Worm (Caenorhabditis elegans): ENCODE results near the gene lon-3.
A peak's percentile ranks its signal among the peaks of the same experiment; 100 is the strongest.

lon-3 gene

ce11 chrV:12233425-12233824, 35.0 kb upstream of the lon-3 start:
- peak; percentile 7 for TF ChIP-seq pat-9 (tag; optimal IDR thresholded peaks at IDR 0.05)
- peak; percentile 6 for TF ChIP-seq ceh-34 (tag; optimal IDR thresholded peaks at IDR 0.05)
- TF ChIP-seq ceh-30 (tag; optimal IDR thresholded peaks at IDR 0.05): no peak
- no peak for TF ChIP-seq ceh-6 (GFP tag; optimal IDR thresholded peaks at IDR 0.05)
- peak; percentile 64 for TF ChIP-seq unc-55 (GFP tag; optimal IDR thresholded peaks at IDR 0.05)
- TF ChIP-seq rnt-1 (tag; optimal IDR thresholded peaks at IDR 0.05): peak; percentile 61
- TF ChIP-seq ceh-18 (tag; optimal IDR thresholded peaks at IDR 0.05): peak; percentile 31
- peak; percentile 55 for TF ChIP-seq nfya-1 (tag; optimal IDR thresholded peaks at IDR 0.05)

- TF ChIP-seq lim-6 (tag; optimal IDR thresholded peaks at IDR 0.05): no peak
- peak; percentile 26 for TF ChIP-seq elt-2 (tag; optimal IDR thresholded peaks at IDR 0.05)
- TF ChIP-seq elt-4 (tag; optimal IDR thresholded peaks at IDR 0.05): no peak
- no peak for TF ChIP-seq hlh-15 (tag; optimal IDR thresholded peaks at IDR 0.05)
- TF ChIP-seq ceh-24 (tag; optimal IDR thresholded peaks at IDR 0.05): no peak
- TF ChIP-seq lin-11 (tag; optimal IDR thresholded peaks at IDR 0.05): no peak
Observed at ce11 chrV:12213027-12213426, 14.6 kb upstream of the lon-3 start, which contains the start of gene vab-8. vab-8 (plus strand) TSS chrV:12213327.

- TF ChIP-seq mec-3 (tag; optimal IDR thresholded peaks at IDR 0.05; ENCODE audit: borderline replicate concordance): no peak
- no peak for TF ChIP-seq pqm-1 (tag; optimal IDR thresholded peaks at IDR 0.05)
- no peak for TF ChIP-seq madf-2 (tag; optimal IDR thresholded peaks at IDR 0.05)
- no peak for TF ChIP-seq elt-2 (tag; optimal IDR thresholded peaks at IDR 0.05)
- no peak for TF ChIP-seq ahr-1 (tag; optimal IDR thresholded peaks at IDR 0.05)
- no peak for TF ChIP-seq tbx-7 (tag; optimal IDR thresholded peaks at IDR 0.05)
- no peak for TF ChIP-seq ceh-30 (tag; optimal IDR thresholded peaks at IDR 0.05)
- peak; percentile 65 for TF ChIP-seq ceh-31 (tag; optimal IDR thresholded peaks at IDR 0.05)
- TF ChIP-seq pros-1 (tag; optimal IDR thresholded peaks at IDR 0.05): no peak
- TF ChIP-seq unc-55 (GFP tag; optimal IDR thresholded peaks at IDR 0.05): no peak
- TF ChIP-seq syd-9 (tag; optimal IDR thresholded peaks at IDR 0.05): no peak
- no peak for TF ChIP-seq ceh-24 (tag; optimal IDR thresholded peaks at IDR 0.05)
- no peak for TF ChIP-seq ceh-19 (GFP tag; optimal IDR thresholded peaks at IDR 0.05)
- peak; percentile 95 for TF ChIP-seq unc-42 (tag; optimal IDR thresholded peaks at IDR 0.05)
- no peak for TF ChIP-seq fkh-10 (GFP tag; optimal IDR thresholded peaks at IDR 0.05)
- no peak for TF ChIP-seq ceh-9 (tag; optimal IDR thresholded peaks at IDR 0.05)
Observed at ce11 chrV:12211090-12211489, 12.6 kb upstream of the lon-3 start.

- TF ChIP-seq unc-42 (tag; optimal IDR thresholded peaks at IDR 0.05) (peak; percentile 87), rnt-1 (tag; optimal IDR thresholded peaks at IDR 0.05) (no peak), hlh-15 (tag; optimal IDR thresholded peaks at IDR 0.05) (no peak)
Observed at ce11 chrV:12209951-12210350, 11.5 kb upstream of the lon-3 start.

ce11 chrV:12208678-12209077, 10.2 kb upstream of the lon-3 start:
- TF ChIP-seq ama-1 (optimal IDR thresholded peaks at IDR 0.05): no peak
- peak; percentile 19 for TF ChIP-seq ceh-18 (tag; optimal IDR thresholded peaks at IDR 0.05)
- TF ChIP-seq elt-2 (tag; optimal IDR thresholded peaks at IDR 0.05): peak; percentile 13
- no peak for TF ChIP-seq ceh-31 (tag; optimal IDR thresholded peaks at IDR 0.05)
- TF ChIP-seq che-1 (tag; optimal IDR thresholded peaks at IDR 0.05): no peak
- no peak for TF ChIP-seq nhr-11 (tag; optimal IDR thresholded peaks at IDR 0.05)
- no peak for TF ChIP-seq unc-86 (tag; optimal IDR thresholded peaks at IDR 0.05)
- TF ChIP-seq pag-3 (tag; optimal IDR thresholded peaks at IDR 0.05; ENCODE audit: borderline replicate concordance): no peak
- TF ChIP-seq sdc-2 (tag; optimal IDR thresholded peaks at IDR 0.05): no peak
- TF ChIP-seq F13H6.1 (tag; optimal IDR thresholded peaks at IDR 0.05): no peak
- TF ChIP-seq odd-2 (tag; optimal IDR thresholded peaks at IDR 0.05): no peak
- no peak for TF ChIP-seq ceh-2 (tag; optimal IDR thresholded peaks at IDR 0.05)
- no peak for TF ChIP-seq hlh-8 (tag; optimal IDR thresholded peaks at IDR 0.05)
- TF ChIP-seq unc-55 (GFP tag; optimal IDR thresholded peaks at IDR 0.05): no peak
- TF ChIP-seq fkh-6 (tag; optimal IDR thresholded peaks at IDR 0.05): no peak
